Worm (Caenorhabditis elegans): ENCODE results near the gene asns-1.

- TF ChIP-seq pha-4 (tag; optimal IDR thresholded peaks at IDR 0.05) (no peak), nhr-77 (tag; optimal IDR thresholded peaks at IDR 0.05) (no peak), nhr-23 (tag; optimal IDR thresholded peaks at IDR 0.05) (no peak), egl-27 (tag; optimal IDR thresholded peaks at IDR 0.05) (no peak), nhr-28 (tag; optimal IDR thresholded peaks at IDR 0.05) (no peak), nhr-11 (tag; optimal IDR thresholded peaks at IDR 0.05) (no peak), aly-2 (tag; optimal IDR thresholded peaks at IDR 0.05) (no peak), ceh-16 (tag; optimal IDR thresholded peaks at IDR 0.05) (no peak), elt-3 (tag; optimal IDR thresholded peaks at IDR 0.05) (no peak), sea-2 (GFP tag; optimal IDR thresholded peaks at IDR 0.05) (no peak), ama-1 (optimal IDR thresholded peaks at IDR 0.05) (no peak), ceh-82 (tag; optimal IDR thresholded peaks at IDR 0.05) (no peak), fos-1 (tag; optimal IDR thresholded peaks at IDR 0.05) (no peak), fkh-10 (GFP tag; optimal IDR thresholded peaks at IDR 0.05) (no peak)
These were observed 9.8 kb upstream of the asns-1 start, which contains the start of gene his-39 for ce11 chrV:8536213-8536612.

All from whole organism, L3 larva.